Worm (Caenorhabditis elegans): Measurements from ENCODE around the gene K09F6.9.

ce11 chrII:2328963-2329442 is 46.5 kb upstream of the K09F6.9 start, which contains the start of the genes ZK1240.8 and ZK1240.1:
- TF ChIP-seq ama-1 (optimal IDR thresholded peaks at IDR 0.05) (no peak), nhr-11 (tag; optimal IDR thresholded peaks at IDR 0.05) (no peak), hlh-6 (tag; optimal IDR thresholded peaks at IDR 0.05) (no peak), mec-3 (tag; optimal IDR thresholded peaks at IDR 0.05; ENCODE audit: borderline replicate concordance) (no peak), F13H6.1 (tag; optimal IDR thresholded peaks at IDR 0.05) (no peak), ceh-18 (tag; optimal IDR thresholded peaks at IDR 0.05) (no peak), unc-55 (GFP tag; optimal IDR thresholded peaks at IDR 0.05) (no peak), unc-86 (tag; optimal IDR thresholded peaks at IDR 0.05) (no peak)

Data from whole organism, late embryonic.